Fruit fly (Drosophila melanogaster): ENCODE data around the gene ND-13B.

ND-13B gene

dm6 chr3L:10680728-10681306 lies 13.1 kb downstream of the ND-13B start (continued):
- TF ChIP-seq unc-4 (GFP tag; IDR thresholded peaks at IDR 0.05; ENCODE audit: partially characterized antibody) = no peak
- no peak for TF ChIP-seq CG15696 (tag; optimal IDR thresholded peaks at IDR 0.05)
- TF ChIP-seq CG2875 (GFP tag; optimal IDR thresholded peaks at IDR 0.05) = no peak
- 0 out of 2 replicates have a peak, but pooled peaks have one; percentile 12 for TF ChIP-seq E2f2 (GFP tag; IDR thresholded peaks at IDR 0.05)
- no peak for TF ChIP-seq CG30431 (GFP tag; optimal IDR thresholded peaks at IDR 0.05)
- TF ChIP-seq abd-A (tag; optimal IDR thresholded peaks at IDR 0.05) = peak; percentile 41
- no peak for TF ChIP-seq Mrtf (GFP tag; IDR thresholded peaks at IDR 0.05)
- no peak for TF ChIP-seq CG13287 (GFP tag; IDR thresholded peaks at IDR 0.05; ENCODE audit: partially characterized antibody)
- TF ChIP-seq Spps (tag; optimal IDR thresholded peaks at IDR 0.05) = no peak
- TF ChIP-seq Bteb2 (GFP tag; optimal IDR thresholded peaks at IDR 0.05) = no peak
- TF ChIP-seq CG1832 (GFP tag; optimal IDR thresholded peaks at IDR 0.05) = peak; percentile 12
- no peak for TF ChIP-seq unpg (GFP tag; optimal IDR thresholded peaks at IDR 0.05)
- TF ChIP-seq Lpt (GFP tag; optimal IDR thresholded peaks at IDR 0.05) = no peak
- TF ChIP-seq CG14050 (GFP tag; IDR thresholded peaks at IDR 0.05) = no peak
- 0 out of 3 replicates have a peak, but pooled peaks have one; percentile 19 for TF ChIP-seq Dbx (GFP tag; IDR thresholded peaks at IDR 0.05)
- peak; percentile 29 for TF ChIP-seq sd (tag; optimal IDR thresholded peaks at IDR 0.05)
- TF ChIP-seq oc (tag; optimal IDR thresholded peaks at IDR 0.05) = peak; percentile 19
- no peak for TF ChIP-seq CG8281 (tag; optimal IDR thresholded peaks at IDR 0.05)
- no peak for TF ChIP-seq Nf-YA (GFP tag; IDR thresholded peaks at IDR 0.05)
- TF ChIP-seq lbe (GFP tag; optimal IDR thresholded peaks at IDR 0.05) = no peak
- TF ChIP-seq Oaz (GFP tag; IDR thresholded peaks at IDR 0.05) = peak; percentile 21; the same call in 1 of the 2 replicates
- no peak for TF ChIP-seq bcd (GFP tag; optimal IDR thresholded peaks at IDR 0.05)
- TF ChIP-seq row (GFP tag; IDR thresholded peaks at IDR 0.05) = peak; percentile 31; the same call in 1 of the 3 replicates
- no peak for TF ChIP-seq Ssrp (tag; optimal IDR thresholded peaks at IDR 0.05)
- TF ChIP-seq peb (GFP tag; IDR thresholded peaks at IDR 0.05) = no peak
- TF ChIP-seq CG17568 (GFP tag; optimal IDR thresholded peaks at IDR 0.05) = no peak
- TF ChIP-seq scrt (GFP tag; optimal IDR thresholded peaks at IDR 0.05) = no peak
- TF ChIP-seq pzg (GFP tag; optimal IDR thresholded peaks at IDR 0.05) = no peak
- no peak for TF ChIP-seq ken (GFP tag; IDR thresholded peaks at IDR 0.05)
- no peak for TF ChIP-seq CG18476 (GFP tag; optimal IDR thresholded peaks at IDR 0.05)
- no peak for TF ChIP-seq CG6854 (GFP tag; optimal IDR thresholded peaks at IDR 0.05)
- TF ChIP-seq klu (GFP tag; IDR thresholded peaks at IDR 0.05) = no peak
- TF ChIP-seq lola (GFP tag; optimal IDR thresholded peaks at IDR 0.05) = no peak
- TF ChIP-seq CG16815 (GFP tag; optimal IDR thresholded peaks at IDR 0.05) = no peak
- 0 out of 2 replicates have a peak, but pooled peaks have one; percentile 35 for TF ChIP-seq Atf6 (GFP tag; IDR thresholded peaks at IDR 0.05)
- no peak for TF ChIP-seq Antp (GFP tag; optimal IDR thresholded peaks at IDR 0.05)
- TF ChIP-seq dm (GFP tag; optimal IDR thresholded peaks at IDR 0.05) = no peak
- no peak for TF ChIP-seq pita (GFP tag; optimal IDR thresholded peaks at IDR 0.05)
- no peak for TF ChIP-seq Bdp1 (GFP tag; optimal IDR thresholded peaks at IDR 0.05)
- peak; percentile 0 for TF ChIP-seq CG13894 (tag; optimal IDR thresholded peaks at IDR 0.05)
- TF ChIP-seq HLH4C (GFP tag; IDR thresholded peaks at IDR 0.05; ENCODE audit: partially characterized antibody) = no peak
- no peak for TF ChIP-seq Ets97D (GFP tag; optimal IDR thresholded peaks at IDR 0.05)
- TF ChIP-seq Dfd (GFP tag; optimal IDR thresholded peaks at IDR 0.05) = no peak
- TF ChIP-seq H15 (GFP tag; IDR thresholded peaks at IDR 0.05) = no peak
- TF ChIP-seq CG3407 (GFP tag; optimal IDR thresholded peaks at IDR 0.05) = no peak
- no peak for TF ChIP-seq CG11093 (GFP tag; IDR thresholded peaks at IDR 0.05)
- no peak for TF ChIP-seq slbo (GFP tag; IDR thresholded peaks at IDR 0.05)
- TF ChIP-seq tna (GFP tag; IDR thresholded peaks at IDR 0.05; ENCODE audit: partially characterized antibody) = peak; percentile 38; the same call in 1 of the 2 replicates
- no peak for TF ChIP-seq Lhr (GFP tag; optimal IDR thresholded peaks at IDR 0.05)
- TF ChIP-seq CHES-1-like (GFP tag; optimal IDR thresholded peaks at IDR 0.05) = no peak
